1 fruit fly cellular context compared by ENCODE assay signal in the genomic region with DNA sequence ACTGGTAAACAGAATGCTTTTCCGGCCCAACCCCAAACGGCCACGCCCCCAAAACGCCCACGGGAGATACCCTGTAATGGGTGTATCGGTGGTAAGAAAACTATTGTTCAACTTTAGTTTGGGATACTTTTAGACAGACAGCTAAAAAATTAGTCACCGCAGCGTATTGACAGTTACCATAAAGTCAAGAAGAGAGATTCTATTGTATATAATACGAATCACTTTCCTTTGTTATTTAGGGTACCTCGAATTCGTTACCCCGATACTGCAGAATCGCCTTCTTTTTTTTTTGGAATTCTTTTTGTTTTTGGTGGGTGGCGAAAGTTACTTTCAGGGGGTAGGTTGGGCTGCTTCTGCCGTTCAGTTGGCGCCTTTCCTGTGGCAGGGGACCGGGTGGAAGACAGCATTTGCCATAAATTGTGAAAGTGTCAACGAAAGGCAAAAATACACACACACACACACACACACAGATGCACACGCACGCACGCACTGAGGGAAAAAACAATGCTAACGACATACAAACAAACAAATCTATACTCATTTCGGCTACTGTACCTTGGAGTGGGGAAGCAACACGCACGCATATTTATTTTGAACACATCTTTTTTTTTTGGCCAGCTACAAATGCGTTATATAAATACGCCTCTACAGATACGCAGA.
A peak's percentile ranks its signal among the peaks of the same experiment; 100 is the strongest.
TF ChIP-seq lines count a peak whose summit lies in the region.

No protein-coding gene starts in this region.

TF ChIP-seq in whole organism, embryonic, 481 proteins besides CTCF, POLR2A, EP300 and RAD21 (continued from another document):
- TF ChIP-seq Aef1 (GFP tag; IDR thresholded peaks at IDR 0.05; lab: Robert Waterston, UW), result 0 out of 3 replicates have a peak, but pooled peaks have one; percentile 19
- TF ChIP-seq Ets65A (GFP tag; lab: Kevin White, UChicago), result peak; percentile 92
- no peak for TF ChIP-seq tx (GFP tag; optimal IDR thresholded peaks at IDR 0.05; lab: Kevin White, UChicago)
- no peak for TF ChIP-seq odd (GFP tag; optimal IDR thresholded peaks at IDR 0.05; lab: Kevin White, UChicago)
- TF ChIP-seq HHEX (GFP tag; optimal IDR thresholded peaks at IDR 0.05; lab: Kevin White, UChicago), result no peak
- TF ChIP-seq CG12299 (tag; optimal IDR thresholded peaks at IDR 0.05; lab: Kevin White, UChicago), result no peak
- TF ChIP-seq CG2678 (tag; optimal IDR thresholded peaks at IDR 0.05; lab: Kevin White, UChicago), result peak; percentile 68
- peak; percentile 85 for TF ChIP-seq Med (GFP tag; lab: Kevin White, UChicago)
- TF ChIP-seq CG12659 (GFP tag; optimal IDR thresholded peaks at IDR 0.05; lab: Kevin White, UChicago), result peak; percentile 51
- TF ChIP-seq Sox102F (GFP tag; optimal IDR thresholded peaks at IDR 0.05; lab: Kevin White, UChicago), result peak; percentile 61
- no peak for TF ChIP-seq CG8089 (GFP tag; optimal IDR thresholded peaks at IDR 0.05; lab: Kevin White, UChicago)
- no peak for TF ChIP-seq CG10431 (GFP tag; optimal IDR thresholded peaks at IDR 0.05; lab: Kevin White, UChicago)
- 0 out of 3 replicates have a peak, but pooled peaks have one; percentile 18 for TF ChIP-seq gce (GFP tag; IDR thresholded peaks at IDR 0.05; lab: Robert Waterston, UW)
- no peak for TF ChIP-seq prd (optimal IDR thresholded peaks at IDR 0.05; lab: Kevin White, UChicago)
- peak; percentile 40; the same call in 1 of the 3 replicates for TF ChIP-seq prd (GFP tag; IDR thresholded peaks at IDR 0.05; lab: Robert Waterston, UW)
- no peak for TF ChIP-seq Hey (tag; optimal IDR thresholded peaks at IDR 0.05; lab: Kevin White, UChicago)
- peak; percentile 10 for TF ChIP-seq HmgZ (tag; optimal IDR thresholded peaks at IDR 0.05; lab: Kevin White, UChicago)
- TF ChIP-seq CG31365 (tag; optimal IDR thresholded peaks at IDR 0.05; lab: Kevin White, UChicago), result no peak
- TF ChIP-seq sens-2 (GFP tag; IDR thresholded peaks at IDR 0.05; lab: Robert Waterston, UW), result 0 out of 2 replicates have a peak, but pooled peaks have one; percentile 6
- peak; percentile 73; the same call in 2 of the 3 replicates for TF ChIP-seq ci (GFP tag; IDR thresholded peaks at IDR 0.05; lab: Robert Waterston, UW)
TF ChIP-seq in whole organism, embryonic: peak in this region for 156.
